Fruit fly (Drosophila melanogaster) Kc167 (cell line): ENCODE measurements around the gene fz2.

Experiments used
- Myc ChIP-seq: fragments of >200 bp; optimal IDR thresholded peaks from 2 replicates; lab custom pipeline; 2017; ENCODE audit warnings: missing external identifiers
- Sin3A ChIP-seq: fragments of >200 bp; optimal IDR thresholded peaks from 2 replicates; lab custom pipeline; 2018; ENCODE audit warnings: missing external identifiers
- h ChIP-seq: fragments of >200 bp; optimal IDR thresholded peaks from 3 replicates; lab custom pipeline; 2018; ENCODE audit warnings: missing external identifiers
- insv ChIP-seq: fragments of >200 bp; optimal IDR thresholded peaks from 3 replicates; lab custom pipeline; 2018; ENCODE audit warnings: missing external identifiers
- psq ChIP-seq: fragments of >200 bp; optimal IDR thresholded peaks from 2 replicates; lab custom pipeline; 2017; ENCODE audit warnings: missing external identifiers
- ttk ChIP-seq: sonication (Bioruptor generic); optimal IDR thresholded peaks from 2 replicates; lab custom pipeline; 2017; ENCODE audit warnings: missing external identifiers

fz2 gene

dm6 chr3L:19097102-19097501 is 138.1 kb downstream of the fz2 start:
- TF ChIP-seq insv (lab: Kevin White, UChicago) (no peak), psq (no peak), h (lab: Kevin White, UChicago) (no peak), Sin3A (lab: Kevin White, UChicago) (no peak), ttk (no peak), Myc (lab: Kevin White, UChicago) (no peak)

- TF ChIP-seq h (lab: Kevin White, UChicago) (no peak), Sin3A (lab: Kevin White, UChicago) (no peak), Myc (lab: Kevin White, UChicago) (no peak), ttk (no peak), psq (no peak), insv (lab: Kevin White, UChicago) (no peak)
These were observed 139.1 kb downstream of the fz2 start, which contains the start of gene CNPYb for dm6 chr3L:19096032-19096431. Gene CNPYb, minus strand, starts transcription at chr3L:19096217.

dm6 chr3L:19092125-19093058 is 142.8 kb downstream of the fz2 start, which contains the start of gene MESR6:
Gene MESR6, plus strand, starts transcription at chr3L:19092670.
- TF ChIP-seq ttk (no peak), psq (no peak)

dm6 chr3L:19091423-19092124 is 143.6 kb downstream of the fz2 start:
- TF ChIP-seq Myc (lab: Kevin White, UChicago) (no peak), psq (no peak), Sin3A (lab: Kevin White, UChicago) (no peak), insv (lab: Kevin White, UChicago) (no peak), h (lab: Kevin White, UChicago) (no peak), ttk (no peak)
